Fruit fly (Drosophila melanogaster): ENCODE measurements around the gene CG43246.

The CG43246 gene

DNA sequence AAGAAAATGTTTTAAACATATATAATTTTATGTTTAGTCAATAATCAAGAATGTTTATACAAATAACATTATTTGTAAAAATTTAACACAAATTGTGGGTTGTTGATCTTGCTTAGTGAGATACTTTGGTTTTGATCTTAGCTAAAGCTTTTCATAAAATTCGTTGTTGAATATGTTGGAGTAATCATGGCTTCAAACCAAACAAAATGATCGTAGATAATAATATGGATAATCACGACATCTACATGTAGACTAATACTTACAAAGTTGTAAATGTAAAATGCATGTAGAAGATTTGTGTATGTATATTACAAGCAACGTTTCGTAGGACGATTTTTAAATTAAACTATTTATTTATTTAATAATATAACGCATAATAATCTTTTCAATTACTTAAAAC lies 23.1 kb upstream of the CG43246 start (continued):
- TF ChIP-seq BEAF-32 (GFP tag; optimal IDR thresholded peaks at IDR 0.05) (no peak), pros (GFP tag; optimal IDR thresholded peaks at IDR 0.05) (no peak), Sin3A (optimal IDR thresholded peaks at IDR 0.05) (no peak), dimm (GFP tag; IDR thresholded peaks at IDR 0.05) (no peak), vvl (GFP tag; IDR thresholded peaks at IDR 0.05) (no peak), CG18599 (GFP tag; optimal IDR thresholded peaks at IDR 0.05) (no peak), zf30C (GFP tag; optimal IDR thresholded peaks at IDR 0.05) (no peak), CG42726 (GFP tag; IDR thresholded peaks at IDR 0.05; ENCODE audit: partially characterized antibody) (peak; percentile 34; the same call in 1 of the 2 replicates), CG32772 (GFP tag; IDR thresholded peaks at IDR 0.05) (no peak), z (GFP tag; IDR thresholded peaks at IDR 0.05) (no peak), CG10543 (GFP tag; optimal IDR thresholded peaks at IDR 0.05) (no peak), CG13894 (tag; optimal IDR thresholded peaks at IDR 0.05) (no peak), pita (GFP tag; optimal IDR thresholded peaks at IDR 0.05) (peak; percentile 83), CG16863 (GFP tag; optimal IDR thresholded peaks at IDR 0.05) (no peak), HmgD (GFP tag; optimal IDR thresholded peaks at IDR 0.05) (no peak), CG6791 (GFP tag; IDR thresholded peaks at IDR 0.05; ENCODE audit: partially characterized antibody) (no peak), tio (GFP tag; optimal IDR thresholded peaks at IDR 0.05) (no peak), ro (GFP tag; IDR thresholded peaks at IDR 0.05) (no peak), her (GFP tag; optimal IDR thresholded peaks at IDR 0.05) (no peak), Abd-B (GFP tag; optimal IDR thresholded peaks at IDR 0.05) (peak; percentile 7), seq (GFP tag; IDR thresholded peaks at IDR 0.05) (no peak), C15 (GFP tag; IDR thresholded peaks at IDR 0.05) (no peak), lilli (GFP tag; optimal IDR thresholded peaks at IDR 0.05) (no peak), CG6689 (GFP tag; IDR thresholded peaks at IDR 0.05) (no peak), Taf1 (GFP tag; IDR thresholded peaks at IDR 0.05) (no peak), Usf (GFP tag; optimal IDR thresholded peaks at IDR 0.05) (no peak), gsb (GFP tag; IDR thresholded peaks at IDR 0.05) (no peak), Dip3 (GFP tag; optimal IDR thresholded peaks at IDR 0.05) (no peak), CG13123 (GFP tag; optimal IDR thresholded peaks at IDR 0.05) (no peak), MTF-1 (GFP tag; optimal IDR thresholded peaks at IDR 0.05; ENCODE audit: borderline replicate concordance) (no peak), PHDP (tag; optimal IDR thresholded peaks at IDR 0.05) (no peak), fu2 (GFP tag; optimal IDR thresholded peaks at IDR 0.05) (no peak), gem (tag; optimal IDR thresholded peaks at IDR 0.05) (no peak), CG9817 (tag; optimal IDR thresholded peaks at IDR 0.05) (no peak), psq (GFP tag; optimal IDR thresholded peaks at IDR 0.05) (no peak), pan (optimal IDR thresholded peaks at IDR 0.05) (no peak), pan (GFP tag; optimal IDR thresholded peaks at IDR 0.05 in 1 of 2, IDR thresholded peaks at IDR 0.05 in 1 of 2) (no peak), CG2875 (GFP tag; optimal IDR thresholded peaks at IDR 0.05) (no peak), Atf-2 (GFP tag; optimal IDR thresholded peaks at IDR 0.05) (no peak), CG4730 (GFP tag; IDR thresholded peaks at IDR 0.05) (no peak), CG8478 (optimal IDR thresholded peaks at IDR 0.05) (peak; percentile 22), CG10462 (GFP tag; optimal IDR thresholded peaks at IDR 0.05) (no peak), gcm2 (GFP tag; optimal IDR thresholded peaks at IDR 0.05) (no peak), so (GFP tag; IDR thresholded peaks at IDR 0.05) (no peak), p53 (GFP tag; optimal IDR thresholded peaks at IDR 0.05) (no peak), Bgb (GFP tag; IDR thresholded peaks at IDR 0.05; ENCODE audit: partially characterized antibody) (peak; percentile 52; the same call in 1 of the 2 replicates), CG9876 (GFP tag; optimal IDR thresholded peaks at IDR 0.05) (no peak), Doc3 (GFP tag; IDR thresholded peaks at IDR 0.05; ENCODE audit: partially characterized antibody) (no peak), Optix (GFP tag; IDR thresholded peaks at IDR 0.05) (no peak), luna (GFP tag; optimal IDR thresholded peaks at IDR 0.05) (no peak), ssp (GFP tag; IDR thresholded peaks at IDR 0.05) (no peak), HLHmδ (GFP tag; optimal IDR thresholded peaks at IDR 0.05) (no peak), CG14667 (GFP tag; IDR thresholded peaks at IDR 0.05) (no peak)
